Worm (Caenorhabditis elegans) whole organism, L3 larva: ENCODE data around the gene clec-2.
A peak's percentile ranks its signal among the peaks of the same experiment; 100 is the strongest.

ENCODE experiments used
- R02D3.7 ChIP-seq: fragments of 150-350 bp; optimal IDR thresholded peaks from 2 replicates; lab custom pipeline; 2014; ENCODE audit warnings: missing biosample characterization, missing genetic modification characterization
- ZK546.5 ChIP-seq: sonication (generic microtip); optimal IDR thresholded peaks from 2 replicates; lab custom pipeline; 2017; ENCODE audit warnings: missing biosample characterization, missing genetic modification characterization
- aly-2 ChIP-seq: fragments of 150-350 bp; optimal IDR thresholded peaks from 2 replicates; lab custom pipeline; 2014; ENCODE audit warnings: missing biosample characterization, missing genetic modification characterization
- ama-1 ChIP-seq: fragments of 150-350 bp; optimal IDR thresholded peaks from 2 replicates; lab custom pipeline; 2018
- ceh-16 ChIP-seq: sonication (generic microtip); optimal IDR thresholded peaks from 2 replicates; lab custom pipeline; 2017; ENCODE audit warnings: missing biosample characterization, missing genetic modification characterization
- ceh-28 ChIP-seq: fragments of 150-350 bp; optimal IDR thresholded peaks from 2 replicates; lab custom pipeline; 2014; ENCODE audit warnings: missing biosample characterization, missing genetic modification reagents, missing genetic modification characterization
- ceh-82 ChIP-seq: fragments of 150-350 bp; optimal IDR thresholded peaks from 2 replicates; lab custom pipeline; 2014; ENCODE audit warnings: missing biosample characterization, missing genetic modification characterization
- ceh-9 ChIP-seq: sonication (generic microtip); optimal IDR thresholded peaks from 2 replicates; lab custom pipeline; 2018; ENCODE audit warnings: missing biosample characterization, missing genetic modification characterization
- daf-12 ChIP-seq: fragments of 150-350 bp; optimal IDR thresholded peaks from 2 replicates; lab custom pipeline; 2014; ENCODE audit warnings: missing biosample characterization, missing genetic modification reagents, missing genetic modification characterization
- egl-27 ChIP-seq: sonication (generic microtip); optimal IDR thresholded peaks from 4 replicates; lab custom pipeline; 2017; ENCODE audit warnings: missing biosample characterization, missing genetic modification reagents, missing genetic modification characterization
- egl-5 ChIP-seq: fragments of 150-350 bp; optimal IDR thresholded peaks from 2 replicates; lab custom pipeline; 2017; ENCODE audit warnings: missing biosample characterization, missing genetic modification reagents, missing genetic modification characterization, inconsistent platforms
- elt-1 ChIP-seq: fragments of 150-350 bp; optimal IDR thresholded peaks from 2 replicates; lab custom pipeline; 2014; ENCODE audit warnings: missing biosample characterization, missing genetic modification characterization
- elt-2 ChIP-seq: sonication (generic microtip); optimal IDR thresholded peaks from 2 replicates; lab custom pipeline; 2016; ENCODE audit warnings: missing genetic modification reagents, mild to moderate bottlenecking, missing genetic modification characterization, missing compliant biosample characterization
- elt-3 ChIP-seq, 3 experiments: fragments of 150-350 bp in 1 of 3; sonication (generic microtip) in 2 of 3; optimal IDR thresholded peaks; 2 replicates in 2 of 3; 4 replicates in 1 of 3; lab custom pipeline; 2014 to 2017; ENCODE audit warnings: missing biosample characterization in 3 of 3, missing genetic modification characterization in 3 of 3
- eor-1 ChIP-seq, 2 experiments: fragments of 150-350 bp; optimal IDR thresholded peaks; 2 replicates each; lab custom pipeline; 2014 to 2018; ENCODE audit warnings: missing biosample characterization in 2 of 2, missing genetic modification characterization in 2 of 2
- fkh-10 ChIP-seq: sonication (generic microtip); optimal IDR thresholded peaks from 2 replicates; lab custom pipeline; 2017; ENCODE audit warnings: missing biosample characterization, missing genetic modification reagents, missing genetic modification characterization
- fkh-2 ChIP-seq: fragments of 150-350 bp; optimal IDR thresholded peaks from 2 replicates; lab custom pipeline; 2014; ENCODE audit warnings: missing biosample characterization, missing genetic modification reagents, missing genetic modification characterization
- fos-1 ChIP-seq: fragments of 150-350 bp; optimal IDR thresholded peaks from 2 replicates; lab custom pipeline; 2014; ENCODE audit warnings: missing biosample characterization, missing genetic modification characterization
- hmg-11 ChIP-seq: sonication (generic microtip); optimal IDR thresholded peaks from 2 replicates; lab custom pipeline; 2016; ENCODE audit warnings: missing genetic modification characterization, missing compliant biosample characterization
- jun-1 ChIP-seq: fragments of 150-350 bp; optimal IDR thresholded peaks from 2 replicates; lab custom pipeline; 2014; ENCODE audit warnings: missing biosample characterization, missing genetic modification reagents, missing genetic modification characterization
- lin-15B ChIP-seq: fragments of 150-350 bp; optimal IDR thresholded peaks from 2 replicates; lab custom pipeline; 2014; ENCODE audit warnings: missing biosample characterization, missing genetic modification characterization
- lin-39 ChIP-seq: fragments of 150-350 bp; optimal IDR thresholded peaks from 2 replicates; lab custom pipeline; 2018; ENCODE audit warnings: missing biosample characterization, missing genetic modification reagents, missing genetic modification characterization
- lsy-12 ChIP-seq: sonication (generic microtip); optimal IDR thresholded peaks from 2 replicates; lab custom pipeline; 2016; ENCODE audit warnings: mild to moderate bottlenecking, missing genetic modification characterization, missing compliant biosample characterization
- mdl-1 ChIP-seq: fragments of 150-350 bp; optimal IDR thresholded peaks from 2 replicates; lab custom pipeline; 2014; ENCODE audit warnings: missing biosample characterization, missing genetic modification characterization
- mml-1 ChIP-seq: fragments of 150-350 bp; sonication (generic microtip); optimal IDR thresholded peaks from 3 replicates; lab custom pipeline; 2014; ENCODE audit warnings: missing biosample characterization, missing genetic modification characterization
- nfya-1 ChIP-seq: sonication (generic microtip); optimal IDR thresholded peaks from 2 replicates; lab custom pipeline; 2017; ENCODE audit warnings: missing genetic modification characterization, mild to moderate bottlenecking, missing compliant biosample characterization, antibody characterized with exemption, moderate library complexity; ENCODE audit not compliant: insufficient read depth
- nhr-11 ChIP-seq: fragments of 150-350 bp; optimal IDR thresholded peaks from 2 replicates; lab custom pipeline; 2014; ENCODE audit warnings: missing biosample characterization, missing genetic modification characterization
- nhr-12 ChIP-seq: fragments of 150-350 bp; optimal IDR thresholded peaks from 2 replicates; lab custom pipeline; 2014; ENCODE audit warnings: missing biosample characterization, missing genetic modification characterization
- nhr-23 ChIP-seq: fragments of 150-350 bp; optimal IDR thresholded peaks from 2 replicates; lab custom pipeline; 2014; ENCODE audit warnings: missing biosample characterization, missing genetic modification reagents, missing genetic modification characterization
- nhr-237 ChIP-seq: fragments of 150-350 bp; optimal IDR thresholded peaks from 2 replicates; lab custom pipeline; 2014; ENCODE audit warnings: missing biosample characterization, missing genetic modification characterization
- nhr-25 ChIP-seq: sonication (generic microtip); optimal IDR thresholded peaks from 2 replicates; lab custom pipeline; 2017; ENCODE audit warnings: missing biosample characterization, missing genetic modification characterization
- nhr-28 ChIP-seq: fragments of 150-350 bp; optimal IDR thresholded peaks from 2 replicates; lab custom pipeline; 2014; ENCODE audit warnings: missing biosample characterization, missing genetic modification characterization
- nhr-43 ChIP-seq: sonication (generic microtip); optimal IDR thresholded peaks from 2 replicates; lab custom pipeline; 2016; ENCODE audit warnings: mild to moderate bottlenecking, missing genetic modification characterization, missing compliant biosample characterization; ENCODE audit not compliant: poor library complexity, severe bottlenecking
- nhr-67 ChIP-seq: fragments of 150-350 bp; optimal IDR thresholded peaks from 2 replicates; lab custom pipeline; 2014; ENCODE audit warnings: missing biosample characterization, missing genetic modification characterization
- nhr-76 ChIP-seq: fragments of 150-350 bp; sonication (generic microtip); optimal IDR thresholded peaks from 5 replicates; lab custom pipeline; 2014; ENCODE audit warnings: missing biosample characterization, missing genetic modification characterization
- nhr-77 ChIP-seq: fragments of 150-350 bp; optimal IDR thresholded peaks from 2 replicates; lab custom pipeline; 2014; ENCODE audit warnings: missing biosample characterization, missing genetic modification characterization
- pha-4 ChIP-seq: fragments of 150-350 bp; optimal IDR thresholded peaks from 2 replicates; lab custom pipeline; 2014; ENCODE audit warnings: missing biosample characterization, missing genetic modification reagents, missing genetic modification characterization
- pqm-1 ChIP-seq: fragments of 150-350 bp; optimal IDR thresholded peaks from 2 replicates; lab custom pipeline; 2017; ENCODE audit warnings: missing biosample characterization, missing genetic modification characterization, inconsistent platforms
- sea-2 ChIP-seq: fragments of 150-350 bp; sonication (generic microtip); optimal IDR thresholded peaks from 4 replicates; lab custom pipeline; 2014; ENCODE audit warnings: missing biosample characterization, missing genetic modification reagents, missing genetic modification characterization
- skn-1 ChIP-seq: fragments of 150-350 bp; optimal IDR thresholded peaks from 2 replicates; lab custom pipeline; 2014; ENCODE audit warnings: missing biosample characterization, missing genetic modification characterization
- snpc-4 ChIP-seq: fragments of 150-350 bp; optimal IDR thresholded peaks from 2 replicates; lab custom pipeline; 2014; ENCODE audit warnings: missing biosample characterization, missing genetic modification characterization
- tbx-2 ChIP-seq: sonication (generic microtip); optimal IDR thresholded peaks from 2 replicates; lab custom pipeline; 2016; ENCODE audit warnings: mild to moderate bottlenecking, missing genetic modification characterization, missing compliant biosample characterization
- unc-39 ChIP-seq: sonication (generic microtip); optimal IDR thresholded peaks from 4 replicates; lab custom pipeline; 2017; ENCODE audit warnings: missing biosample characterization, missing genetic modification characterization
- unc-62 ChIP-seq: fragments of 150-350 bp; sonication (generic microtip); optimal IDR thresholded peaks from 4 replicates; lab custom pipeline; 2014; ENCODE audit warnings: missing biosample characterization, missing genetic modification reagents, missing genetic modification characterization
- zag-1 ChIP-seq: fragments of 150-350 bp; optimal IDR thresholded peaks from 2 replicates; lab custom pipeline; 2014; ENCODE audit warnings: missing biosample characterization, missing genetic modification characterization
- ztf-11 ChIP-seq: fragments of 150-350 bp; optimal IDR thresholded peaks from 2 replicates; lab custom pipeline; 2014; ENCODE audit warnings: missing biosample characterization, missing genetic modification characterization
- ztf-4 ChIP-seq: fragments of 150-350 bp; optimal IDR thresholded peaks from 2 replicates; lab custom pipeline; 2014; ENCODE audit warnings: missing biosample characterization, missing genetic modification characterization

Gene clec-2

DNA sequence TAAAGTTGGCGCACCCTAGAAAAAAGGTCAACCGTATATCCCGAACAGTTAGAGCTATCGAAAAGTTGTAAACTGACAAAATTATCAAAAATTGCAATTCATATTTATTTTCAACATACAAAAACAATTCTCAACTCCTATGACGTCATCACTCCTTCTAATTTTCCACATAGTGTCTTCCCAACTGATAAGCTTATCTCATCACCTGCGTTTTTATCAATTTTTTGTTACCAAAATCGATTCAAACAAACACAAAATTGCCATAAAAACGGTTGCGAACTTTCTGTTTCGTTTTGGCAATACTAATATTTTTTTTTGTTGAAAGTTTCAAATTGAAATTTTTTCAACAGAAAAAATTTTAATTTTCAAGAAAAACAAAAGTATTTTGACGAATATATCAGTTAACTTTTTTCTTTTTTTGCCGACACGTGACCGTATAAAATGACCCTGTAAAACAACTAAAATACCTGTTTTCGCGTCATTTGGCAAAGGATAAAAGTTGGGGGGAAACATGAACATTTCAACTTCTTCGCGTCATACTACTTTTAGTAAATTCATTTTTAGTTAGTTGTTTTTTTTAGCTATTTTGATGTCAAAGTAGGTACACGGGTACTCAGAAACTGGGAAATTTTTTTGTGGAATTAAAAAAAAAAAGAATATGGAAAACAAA is 47.5 kb downstream of the clec-2 start:
- TF ChIP-seq nhr-11 (tag; lab: Kevin White, UChicago) (no peak), ama-1 (lab: Kevin White, UChicago) (no peak), ceh-28 (tag; lab: Kevin White, UChicago) (peak; percentile 24), unc-62 (no peak), pha-4 (tag; lab: Kevin White, UChicago) (peak; percentile 70), nhr-25 (no peak), elt-2 (peak; percentile 96), jun-1 (peak; percentile 37), unc-39 (tag; lab: Kevin White, UChicago) (no peak), ztf-4 (tag; lab: Kevin White, UChicago) (peak; percentile 16), snpc-4 (tag; lab: Kevin White, UChicago) (no peak), pqm-1 (peak; percentile 69)
- TF ChIP-seq, all 47 proteins: peak for 6

ce11 chrII:2973940-2974402 is 49.3 kb downstream of the clec-2 start:
- peak; percentile 87 for TF ChIP-seq ceh-82 (tag; lab: Kevin White, UChicago)
- TF ChIP-seq elt-3 (tag; optimal IDR thresholded peaks at IDR 0.05; lab: Kevin White, UChicago), result peak in 2 of 3 experiments; percentile 1 to 37
- TF ChIP-seq snpc-4 (tag; lab: Kevin White, UChicago), result peak; percentile 47
- peak; percentile 78 for TF ChIP-seq unc-62
- no peak for TF ChIP-seq mml-1 (tag; lab: Kevin White, UChicago)
- TF ChIP-seq nhr-43 (tag; lab: Kevin White, UChicago), result peak; percentile 93
- no peak for TF ChIP-seq ZK546.5 (tag; lab: Kevin White, UChicago)
- peak; percentile 78 for TF ChIP-seq R02D3.7 (tag; lab: Kevin White, UChicago)
- TF ChIP-seq tbx-2 (tag; lab: Kevin White, UChicago), result peak; percentile 82
- TF ChIP-seq lsy-12 (tag; lab: Kevin White, UChicago), result peak; percentile 95
- peak; percentile 81 for TF ChIP-seq hmg-11
- no peak for TF ChIP-seq nhr-77 (tag; lab: Kevin White, UChicago)
- peak; percentile 60 for TF ChIP-seq daf-12 (tag; lab: Kevin White, UChicago)
- TF ChIP-seq aly-2 (tag; lab: Kevin White, UChicago), result no peak
- TF ChIP-seq ceh-16 (tag; lab: Kevin White, UChicago), result no peak
- TF ChIP-seq fos-1, result peak; percentile 70
- TF ChIP-seq nhr-28, result no peak
- no peak for TF ChIP-seq fkh-2 (tag; lab: Kevin White, UChicago)
- TF ChIP-seq ama-1 (lab: Kevin White, UChicago), result peak; percentile 82
- peak in 1 of 2 experiments; percentile 83 for TF ChIP-seq eor-1 (tag; optimal IDR thresholded peaks at IDR 0.05; lab: Kevin White, UChicago)
- peak; percentile 84 for TF ChIP-seq elt-1 (tag; lab: Kevin White, UChicago)
- peak; percentile 7 for TF ChIP-seq sea-2
- peak; percentile 80 for TF ChIP-seq zag-1 (tag; lab: Kevin White, UChicago)
- TF ChIP-seq nhr-11 (tag; lab: Kevin White, UChicago), result peak; percentile 81
- TF ChIP-seq ztf-4 (tag; lab: Kevin White, UChicago), result no peak
- TF ChIP-seq lin-15B (tag; lab: Kevin White, UChicago), result peak; percentile 63
- TF ChIP-seq nfya-1 (tag; lab: Kevin White, UChicago), result peak; percentile 95
- no peak for TF ChIP-seq unc-39 (tag; lab: Kevin White, UChicago)
- TF ChIP-seq nhr-12 (tag; lab: Kevin White, UChicago), result no peak
- no peak for TF ChIP-seq nhr-76 (tag; lab: Kevin White, UChicago)
- no peak for TF ChIP-seq nhr-237 (tag; lab: Kevin White, UChicago)
- TF ChIP-seq jun-1, result peak; percentile 98
- peak; percentile 98 for TF ChIP-seq mdl-1 (tag; lab: Kevin White, UChicago)
- TF ChIP-seq ceh-9 (tag; lab: Kevin White, UChicago), result no peak
- TF ChIP-seq lin-39 (tag; lab: Kevin White, UChicago), result peak; percentile 99
- TF ChIP-seq elt-2, result peak; percentile 87
- TF ChIP-seq nhr-67, result no peak
- TF ChIP-seq nhr-25, result peak; percentile 97
- no peak for TF ChIP-seq ztf-11 (tag; lab: Kevin White, UChicago)
- TF ChIP-seq nhr-23 (tag; lab: Kevin White, UChicago), result peak; percentile 97
- TF ChIP-seq skn-1 (tag; lab: Kevin White, UChicago), result peak; percentile 59
- TF ChIP-seq pqm-1, result peak; percentile 84
- TF ChIP-seq egl-27 (tag; lab: Kevin White, UChicago), result peak; percentile 87
- peak; percentile 97 for TF ChIP-seq pha-4 (tag; lab: Kevin White, UChicago)
- peak; percentile 90 for TF ChIP-seq ceh-28 (tag; lab: Kevin White, UChicago)
- TF ChIP-seq fkh-10 (GFP tag; lab: Kevin White, UChicago), result peak; percentile 69
- peak; percentile 74 for TF ChIP-seq egl-5 (tag; lab: Kevin White, UChicago)
- TF ChIP-seq, all 47 proteins: peak for 32
